Worm (Caenorhabditis elegans) whole organism, L3 larva: ENCODE results near the gene str-225.

ENCODE experiments used
- R02D3.7 ChIP-seq: fragments of 150-350 bp; optimal IDR thresholded peaks from 2 replicates; lab custom pipeline; 2014; ENCODE audit warnings: missing biosample characterization, missing genetic modification characterization
- aly-2 ChIP-seq: fragments of 150-350 bp; optimal IDR thresholded peaks from 2 replicates; lab custom pipeline; 2014; ENCODE audit warnings: missing biosample characterization, missing genetic modification characterization
- ama-1 ChIP-seq: fragments of 150-350 bp; optimal IDR thresholded peaks from 2 replicates; lab custom pipeline; 2018
- ceh-16 ChIP-seq: sonication (generic microtip); optimal IDR thresholded peaks from 2 replicates; lab custom pipeline; 2017; ENCODE audit warnings: missing biosample characterization, missing genetic modification characterization
- ceh-28 ChIP-seq: fragments of 150-350 bp; optimal IDR thresholded peaks from 2 replicates; lab custom pipeline; 2014; ENCODE audit warnings: missing biosample characterization, missing genetic modification reagents, missing genetic modification characterization
- ceh-9 ChIP-seq: sonication (generic microtip); optimal IDR thresholded peaks from 2 replicates; lab custom pipeline; 2018; ENCODE audit warnings: missing biosample characterization, missing genetic modification characterization
- daf-12 ChIP-seq: fragments of 150-350 bp; optimal IDR thresholded peaks from 2 replicates; lab custom pipeline; 2014; ENCODE audit warnings: missing biosample characterization, missing genetic modification reagents, missing genetic modification characterization
- egl-27 ChIP-seq: sonication (generic microtip); optimal IDR thresholded peaks from 4 replicates; lab custom pipeline; 2017; ENCODE audit warnings: missing biosample characterization, missing genetic modification reagents, missing genetic modification characterization
- egl-5 ChIP-seq: fragments of 150-350 bp; optimal IDR thresholded peaks from 2 replicates; lab custom pipeline; 2017; ENCODE audit warnings: missing biosample characterization, missing genetic modification reagents, missing genetic modification characterization, inconsistent platforms
- elt-1 ChIP-seq: fragments of 150-350 bp; optimal IDR thresholded peaks from 2 replicates; lab custom pipeline; 2014; ENCODE audit warnings: missing biosample characterization, missing genetic modification characterization
- elt-2 ChIP-seq: sonication (generic microtip); optimal IDR thresholded peaks from 2 replicates; lab custom pipeline; 2016; ENCODE audit warnings: missing genetic modification reagents, mild to moderate bottlenecking, missing genetic modification characterization, missing compliant biosample characterization
- elt-3 ChIP-seq, 3 experiments: fragments of 150-350 bp in 1 of 3; sonication (generic microtip) in 2 of 3; optimal IDR thresholded peaks; 2 replicates in 2 of 3; 4 replicates in 1 of 3; lab custom pipeline; 2014 to 2017; ENCODE audit warnings: missing biosample characterization in 3 of 3, missing genetic modification characterization in 3 of 3
- eor-1 ChIP-seq, 2 experiments: fragments of 150-350 bp; optimal IDR thresholded peaks; 2 replicates each; lab custom pipeline; 2014 to 2018; ENCODE audit warnings: missing biosample characterization in 2 of 2, missing genetic modification characterization in 2 of 2
- fkh-10 ChIP-seq: sonication (generic microtip); optimal IDR thresholded peaks from 2 replicates; lab custom pipeline; 2017; ENCODE audit warnings: missing biosample characterization, missing genetic modification reagents, missing genetic modification characterization
- fkh-2 ChIP-seq: fragments of 150-350 bp; optimal IDR thresholded peaks from 2 replicates; lab custom pipeline; 2014; ENCODE audit warnings: missing biosample characterization, missing genetic modification reagents, missing genetic modification characterization
- fos-1 ChIP-seq: fragments of 150-350 bp; optimal IDR thresholded peaks from 2 replicates; lab custom pipeline; 2014; ENCODE audit warnings: missing biosample characterization, missing genetic modification characterization
- hmg-11 ChIP-seq: sonication (generic microtip); optimal IDR thresholded peaks from 2 replicates; lab custom pipeline; 2016; ENCODE audit warnings: missing genetic modification characterization, missing compliant biosample characterization
- lin-15B ChIP-seq: fragments of 150-350 bp; optimal IDR thresholded peaks from 2 replicates; lab custom pipeline; 2014; ENCODE audit warnings: missing biosample characterization, missing genetic modification characterization
- lin-39 ChIP-seq: fragments of 150-350 bp; optimal IDR thresholded peaks from 2 replicates; lab custom pipeline; 2018; ENCODE audit warnings: missing biosample characterization, missing genetic modification reagents, missing genetic modification characterization
- mdl-1 ChIP-seq: fragments of 150-350 bp; optimal IDR thresholded peaks from 2 replicates; lab custom pipeline; 2014; ENCODE audit warnings: missing biosample characterization, missing genetic modification characterization
- mml-1 ChIP-seq: fragments of 150-350 bp; sonication (generic microtip); optimal IDR thresholded peaks from 3 replicates; lab custom pipeline; 2014; ENCODE audit warnings: missing biosample characterization, missing genetic modification characterization
- nhr-23 ChIP-seq: fragments of 150-350 bp; optimal IDR thresholded peaks from 2 replicates; lab custom pipeline; 2014; ENCODE audit warnings: missing biosample characterization, missing genetic modification reagents, missing genetic modification characterization
- nhr-237 ChIP-seq: fragments of 150-350 bp; optimal IDR thresholded peaks from 2 replicates; lab custom pipeline; 2014; ENCODE audit warnings: missing biosample characterization, missing genetic modification characterization
- nhr-25 ChIP-seq: sonication (generic microtip); optimal IDR thresholded peaks from 2 replicates; lab custom pipeline; 2017; ENCODE audit warnings: missing biosample characterization, missing genetic modification characterization
- nhr-28 ChIP-seq: fragments of 150-350 bp; optimal IDR thresholded peaks from 2 replicates; lab custom pipeline; 2014; ENCODE audit warnings: missing biosample characterization, missing genetic modification characterization
- nhr-43 ChIP-seq: sonication (generic microtip); optimal IDR thresholded peaks from 2 replicates; lab custom pipeline; 2016; ENCODE audit warnings: mild to moderate bottlenecking, missing genetic modification characterization, missing compliant biosample characterization; ENCODE audit not compliant: poor library complexity, severe bottlenecking
- nhr-67 ChIP-seq: fragments of 150-350 bp; optimal IDR thresholded peaks from 2 replicates; lab custom pipeline; 2014; ENCODE audit warnings: missing biosample characterization, missing genetic modification characterization
- nhr-76 ChIP-seq: fragments of 150-350 bp; sonication (generic microtip); optimal IDR thresholded peaks from 5 replicates; lab custom pipeline; 2014; ENCODE audit warnings: missing biosample characterization, missing genetic modification characterization
- nhr-77 ChIP-seq: fragments of 150-350 bp; optimal IDR thresholded peaks from 2 replicates; lab custom pipeline; 2014; ENCODE audit warnings: missing biosample characterization, missing genetic modification characterization
- pqm-1 ChIP-seq: fragments of 150-350 bp; optimal IDR thresholded peaks from 2 replicates; lab custom pipeline; 2017; ENCODE audit warnings: missing biosample characterization, missing genetic modification characterization, inconsistent platforms
- sea-2 ChIP-seq: fragments of 150-350 bp; sonication (generic microtip); optimal IDR thresholded peaks from 4 replicates; lab custom pipeline; 2014; ENCODE audit warnings: missing biosample characterization, missing genetic modification reagents, missing genetic modification characterization
- skn-1 ChIP-seq: fragments of 150-350 bp; optimal IDR thresholded peaks from 2 replicates; lab custom pipeline; 2014; ENCODE audit warnings: missing biosample characterization, missing genetic modification characterization
- snpc-4 ChIP-seq: fragments of 150-350 bp; optimal IDR thresholded peaks from 2 replicates; lab custom pipeline; 2014; ENCODE audit warnings: missing biosample characterization, missing genetic modification characterization
- unc-39 ChIP-seq: sonication (generic microtip); optimal IDR thresholded peaks from 4 replicates; lab custom pipeline; 2017; ENCODE audit warnings: missing biosample characterization, missing genetic modification characterization
- unc-62 ChIP-seq: fragments of 150-350 bp; sonication (generic microtip); optimal IDR thresholded peaks from 4 replicates; lab custom pipeline; 2014; ENCODE audit warnings: missing biosample characterization, missing genetic modification reagents, missing genetic modification characterization
- zag-1 ChIP-seq: fragments of 150-350 bp; optimal IDR thresholded peaks from 2 replicates; lab custom pipeline; 2014; ENCODE audit warnings: missing biosample characterization, missing genetic modification characterization
- ztf-11 ChIP-seq: fragments of 150-350 bp; optimal IDR thresholded peaks from 2 replicates; lab custom pipeline; 2014; ENCODE audit warnings: missing biosample characterization, missing genetic modification characterization
- ztf-4 ChIP-seq: fragments of 150-350 bp; optimal IDR thresholded peaks from 2 replicates; lab custom pipeline; 2014; ENCODE audit warnings: missing biosample characterization, missing genetic modification characterization

The str-225 gene

DNA sequence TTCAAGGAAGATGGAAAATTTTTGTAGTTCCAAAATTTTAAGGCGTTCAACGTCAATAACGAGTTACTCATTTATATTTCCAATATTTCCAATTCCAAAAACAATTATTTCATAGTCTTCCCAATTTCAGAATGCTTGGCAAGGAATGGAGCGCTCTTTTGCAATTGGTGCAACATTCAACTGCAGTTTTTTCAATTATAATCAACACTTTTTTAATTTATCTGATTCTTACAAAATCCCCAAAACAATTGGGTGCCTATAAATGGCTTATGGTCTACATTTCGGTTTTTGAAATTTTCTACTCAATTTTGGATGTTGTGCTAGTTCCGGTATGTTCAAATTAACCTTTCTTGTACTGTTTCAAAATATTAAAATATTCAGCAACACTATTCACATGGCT lies at the start of gene str-225:
Gene str-225, plus strand, starts transcription at position 132 of the 400 bp plus-strand sequence.
- TF ChIP-seq R02D3.7 (tag; lab: Kevin White, UChicago) (no peak), ztf-4 (tag; lab: Kevin White, UChicago) (no peak), egl-27 (tag; lab: Kevin White, UChicago) (no peak), lin-39 (no peak), eor-1 (tag; optimal IDR thresholded peaks at IDR 0.05; lab: Kevin White, UChicago) (no peak), ceh-16 (tag; lab: Kevin White, UChicago) (no peak), ceh-9 (no peak), nhr-67 (no peak), nhr-23 (tag; lab: Kevin White, UChicago) (no peak), nhr-76 (tag; lab: Kevin White, UChicago) (no peak), pqm-1 (tag; lab: Kevin White, UChicago) (no peak), daf-12 (tag; lab: Kevin White, UChicago) (no peak), nhr-237 (no peak), egl-5 (no peak), lin-15B (tag; lab: Kevin White, UChicago) (no peak), unc-62 (GFP tag; lab: Kevin White, UChicago) (no peak), fkh-2 (tag; lab: Kevin White, UChicago) (no peak)

- TF ChIP-seq snpc-4 (tag; lab: Kevin White, UChicago) (no peak), hmg-11 (tag; lab: Kevin White, UChicago) (no peak), nhr-25 (no peak), mdl-1 (tag; lab: Kevin White, UChicago) (no peak), nhr-67 (no peak), zag-1 (tag; lab: Kevin White, UChicago) (no peak), unc-62 (GFP tag; lab: Kevin White, UChicago) (no peak), nhr-23 (tag; lab: Kevin White, UChicago) (no peak), mml-1 (no peak), ztf-11 (no peak), nhr-28 (tag; lab: Kevin White, UChicago) (no peak), fkh-2 (tag; lab: Kevin White, UChicago) (no peak), unc-39 (tag; lab: Kevin White, UChicago) (no peak), daf-12 (tag; lab: Kevin White, UChicago) (no peak), ztf-4 (tag; lab: Kevin White, UChicago) (no peak), ceh-28 (tag; lab: Kevin White, UChicago) (no peak), elt-3 (tag; optimal IDR thresholded peaks at IDR 0.05; lab: Kevin White, UChicago) (no peak), elt-2 (tag; lab: Kevin White, UChicago) (no peak), aly-2 (tag; lab: Kevin White, UChicago) (no peak)
- TF ChIP-seq, all 47 proteins: peak for 0
These were observed 47.7 kb upstream of the str-225 start, which contains the start of gene slc-28.2 for ce11 chrV:3459919-3460318. TSS of gene slc-28.2 (plus strand) at chrV:3460219.

- TF ChIP-seq mdl-1 (tag; lab: Kevin White, UChicago), result no peak
- no peak for TF ChIP-seq nhr-43
- TF ChIP-seq aly-2 (tag; lab: Kevin White, UChicago), result no peak
- no peak for TF ChIP-seq ama-1
- TF ChIP-seq fkh-10, result no peak
- no peak for TF ChIP-seq elt-1 (tag; lab: Kevin White, UChicago)
- no peak for TF ChIP-seq elt-3 (tag; optimal IDR thresholded peaks at IDR 0.05; lab: Kevin White, UChicago)
- TF ChIP-seq snpc-4 (tag; lab: Kevin White, UChicago), result no peak
These were observed 44.1 kb upstream of the str-225 start, which contains the start of gene slc-28.1 for ce11 chrV:3463514-3463913. TSS of gene slc-28.1 (plus strand) at chrV:3463814.

DNA sequence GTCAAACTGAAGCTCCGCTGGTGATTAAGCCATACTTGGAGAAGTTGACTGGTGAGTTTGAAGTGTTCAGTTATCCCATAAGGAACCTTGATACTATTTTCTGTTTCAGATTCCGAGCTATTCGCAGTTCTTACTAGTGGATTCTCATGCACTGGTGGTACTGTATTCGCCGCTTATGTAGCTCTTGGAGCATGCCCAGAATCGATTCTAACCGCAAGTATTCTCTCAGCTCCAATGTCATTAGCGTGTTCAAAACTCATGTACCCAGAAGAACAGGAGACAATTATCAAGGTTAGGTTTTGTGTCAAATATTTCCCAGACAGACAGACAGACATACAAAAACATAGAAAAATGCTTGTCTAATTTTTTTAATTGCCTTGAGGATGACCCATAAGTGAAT lies 42.7 kb upstream of the str-225 start:
- TF ChIP-seq fos-1 (tag; lab: Kevin White, UChicago), result no peak
- TF ChIP-seq unc-62 (GFP tag; lab: Kevin White, UChicago), result no peak
- no peak for TF ChIP-seq nhr-25
- TF ChIP-seq ceh-9, result no peak
- no peak for TF ChIP-seq sea-2 (GFP tag; lab: Kevin White, UChicago)
- no peak for TF ChIP-seq zag-1 (tag; lab: Kevin White, UChicago)
- TF ChIP-seq nhr-77, result no peak
- no peak for TF ChIP-seq daf-12 (tag; lab: Kevin White, UChicago)
- TF ChIP-seq mml-1, result no peak
- TF ChIP-seq skn-1 (tag; lab: Kevin White, UChicago), result no peak
- TF ChIP-seq aly-2 (tag; lab: Kevin White, UChicago), result no peak
